Worm (Caenorhabditis elegans) whole organism, L3 larva: ENCODE results near the gene perm-2.

ENCODE experiments used
- R02D3.7 ChIP-seq: fragments of 150-350 bp; optimal IDR thresholded peaks from 2 replicates; lab custom pipeline; 2014; ENCODE audit warnings: missing biosample characterization, missing genetic modification characterization
- ZK546.5 ChIP-seq: sonication (generic microtip); optimal IDR thresholded peaks from 2 replicates; lab custom pipeline; 2017; ENCODE audit warnings: missing biosample characterization, missing genetic modification characterization
- aly-2 ChIP-seq: fragments of 150-350 bp; optimal IDR thresholded peaks from 2 replicates; lab custom pipeline; 2014; ENCODE audit warnings: missing biosample characterization, missing genetic modification characterization
- ama-1 ChIP-seq: fragments of 150-350 bp; optimal IDR thresholded peaks from 2 replicates; lab custom pipeline; 2018
- ceh-16 ChIP-seq: sonication (generic microtip); optimal IDR thresholded peaks from 2 replicates; lab custom pipeline; 2017; ENCODE audit warnings: missing biosample characterization, missing genetic modification characterization
- ceh-82 ChIP-seq: fragments of 150-350 bp; optimal IDR thresholded peaks from 2 replicates; lab custom pipeline; 2014; ENCODE audit warnings: missing biosample characterization, missing genetic modification characterization
- ceh-9 ChIP-seq: sonication (generic microtip); optimal IDR thresholded peaks from 2 replicates; lab custom pipeline; 2018; ENCODE audit warnings: missing biosample characterization, missing genetic modification characterization
- daf-12 ChIP-seq: fragments of 150-350 bp; optimal IDR thresholded peaks from 2 replicates; lab custom pipeline; 2014; ENCODE audit warnings: missing biosample characterization, missing genetic modification reagents, missing genetic modification characterization
- egl-27 ChIP-seq: sonication (generic microtip); optimal IDR thresholded peaks from 4 replicates; lab custom pipeline; 2017; ENCODE audit warnings: missing biosample characterization, missing genetic modification reagents, missing genetic modification characterization
- egl-5 ChIP-seq: fragments of 150-350 bp; optimal IDR thresholded peaks from 2 replicates; lab custom pipeline; 2017; ENCODE audit warnings: missing biosample characterization, missing genetic modification reagents, missing genetic modification characterization, inconsistent platforms
- elt-2 ChIP-seq: sonication (generic microtip); optimal IDR thresholded peaks from 2 replicates; lab custom pipeline; 2016; ENCODE audit warnings: missing genetic modification reagents, mild to moderate bottlenecking, missing genetic modification characterization, missing compliant biosample characterization
- elt-3 ChIP-seq, 3 experiments: fragments of 150-350 bp in 1 of 3; sonication (generic microtip) in 2 of 3; optimal IDR thresholded peaks; 2 replicates in 2 of 3; 4 replicates in 1 of 3; lab custom pipeline; 2014 to 2017; ENCODE audit warnings: missing biosample characterization in 3 of 3, missing genetic modification characterization in 3 of 3
- fkh-10 ChIP-seq: sonication (generic microtip); optimal IDR thresholded peaks from 2 replicates; lab custom pipeline; 2017; ENCODE audit warnings: missing biosample characterization, missing genetic modification reagents, missing genetic modification characterization
- fkh-2 ChIP-seq: fragments of 150-350 bp; optimal IDR thresholded peaks from 2 replicates; lab custom pipeline; 2014; ENCODE audit warnings: missing biosample characterization, missing genetic modification reagents, missing genetic modification characterization
- hmg-11 ChIP-seq: sonication (generic microtip); optimal IDR thresholded peaks from 2 replicates; lab custom pipeline; 2016; ENCODE audit warnings: missing genetic modification characterization, missing compliant biosample characterization
- jun-1 ChIP-seq: fragments of 150-350 bp; optimal IDR thresholded peaks from 2 replicates; lab custom pipeline; 2014; ENCODE audit warnings: missing biosample characterization, missing genetic modification reagents, missing genetic modification characterization
- lin-15B ChIP-seq: fragments of 150-350 bp; optimal IDR thresholded peaks from 2 replicates; lab custom pipeline; 2014; ENCODE audit warnings: missing biosample characterization, missing genetic modification characterization
- lin-39 ChIP-seq: fragments of 150-350 bp; optimal IDR thresholded peaks from 2 replicates; lab custom pipeline; 2018; ENCODE audit warnings: missing biosample characterization, missing genetic modification reagents, missing genetic modification characterization
- mdl-1 ChIP-seq: fragments of 150-350 bp; optimal IDR thresholded peaks from 2 replicates; lab custom pipeline; 2014; ENCODE audit warnings: missing biosample characterization, missing genetic modification characterization
- mml-1 ChIP-seq: fragments of 150-350 bp; sonication (generic microtip); optimal IDR thresholded peaks from 3 replicates; lab custom pipeline; 2014; ENCODE audit warnings: missing biosample characterization, missing genetic modification characterization
- nfya-1 ChIP-seq: sonication (generic microtip); optimal IDR thresholded peaks from 2 replicates; lab custom pipeline; 2017; ENCODE audit warnings: missing genetic modification characterization, mild to moderate bottlenecking, missing compliant biosample characterization, antibody characterized with exemption, moderate library complexity; ENCODE audit not compliant: insufficient read depth
- nhr-11 ChIP-seq: fragments of 150-350 bp; optimal IDR thresholded peaks from 2 replicates; lab custom pipeline; 2014; ENCODE audit warnings: missing biosample characterization, missing genetic modification characterization
- nhr-12 ChIP-seq: fragments of 150-350 bp; optimal IDR thresholded peaks from 2 replicates; lab custom pipeline; 2014; ENCODE audit warnings: missing biosample characterization, missing genetic modification characterization
- nhr-237 ChIP-seq: fragments of 150-350 bp; optimal IDR thresholded peaks from 2 replicates; lab custom pipeline; 2014; ENCODE audit warnings: missing biosample characterization, missing genetic modification characterization
- nhr-25 ChIP-seq: sonication (generic microtip); optimal IDR thresholded peaks from 2 replicates; lab custom pipeline; 2017; ENCODE audit warnings: missing biosample characterization, missing genetic modification characterization
- nhr-43 ChIP-seq: sonication (generic microtip); optimal IDR thresholded peaks from 2 replicates; lab custom pipeline; 2016; ENCODE audit warnings: mild to moderate bottlenecking, missing genetic modification characterization, missing compliant biosample characterization; ENCODE audit not compliant: poor library complexity, severe bottlenecking
- nhr-67 ChIP-seq: fragments of 150-350 bp; optimal IDR thresholded peaks from 2 replicates; lab custom pipeline; 2014; ENCODE audit warnings: missing biosample characterization, missing genetic modification characterization
- nhr-76 ChIP-seq: fragments of 150-350 bp; sonication (generic microtip); optimal IDR thresholded peaks from 5 replicates; lab custom pipeline; 2014; ENCODE audit warnings: missing biosample characterization, missing genetic modification characterization
- nhr-77 ChIP-seq: fragments of 150-350 bp; optimal IDR thresholded peaks from 2 replicates; lab custom pipeline; 2014; ENCODE audit warnings: missing biosample characterization, missing genetic modification characterization
- pha-4 ChIP-seq: fragments of 150-350 bp; optimal IDR thresholded peaks from 2 replicates; lab custom pipeline; 2014; ENCODE audit warnings: missing biosample characterization, missing genetic modification reagents, missing genetic modification characterization
- skn-1 ChIP-seq: fragments of 150-350 bp; optimal IDR thresholded peaks from 2 replicates; lab custom pipeline; 2014; ENCODE audit warnings: missing biosample characterization, missing genetic modification characterization
- snpc-4 ChIP-seq: fragments of 150-350 bp; optimal IDR thresholded peaks from 2 replicates; lab custom pipeline; 2014; ENCODE audit warnings: missing biosample characterization, missing genetic modification characterization
- unc-39 ChIP-seq: sonication (generic microtip); optimal IDR thresholded peaks from 4 replicates; lab custom pipeline; 2017; ENCODE audit warnings: missing biosample characterization, missing genetic modification characterization
- unc-62 ChIP-seq: fragments of 150-350 bp; sonication (generic microtip); optimal IDR thresholded peaks from 4 replicates; lab custom pipeline; 2014; ENCODE audit warnings: missing biosample characterization, missing genetic modification reagents, missing genetic modification characterization
- zag-1 ChIP-seq: fragments of 150-350 bp; optimal IDR thresholded peaks from 2 replicates; lab custom pipeline; 2014; ENCODE audit warnings: missing biosample characterization, missing genetic modification characterization
- ztf-11 ChIP-seq: fragments of 150-350 bp; optimal IDR thresholded peaks from 2 replicates; lab custom pipeline; 2014; ENCODE audit warnings: missing biosample characterization, missing genetic modification characterization
- ztf-4 ChIP-seq: fragments of 150-350 bp; optimal IDR thresholded peaks from 2 replicates; lab custom pipeline; 2014; ENCODE audit warnings: missing biosample characterization, missing genetic modification characterization

perm-2 gene

ce11 chrIV:1107190-1107589 lies 19.4 kb upstream of the perm-2 start, which contains the start of gene ost-1:
Gene ost-1 (plus strand): TSS chrIV:1107396.
- no peak for TF ChIP-seq daf-12 (tag; lab: Kevin White, UChicago)
- no peak for TF ChIP-seq aly-2 (tag; lab: Kevin White, UChicago)
- TF ChIP-seq ama-1 (lab: Kevin White, UChicago), result peak; percentile 29
- TF ChIP-seq lin-39 (tag; lab: Kevin White, UChicago), result peak; percentile 69
- no peak for TF ChIP-seq nfya-1 (tag; lab: Kevin White, UChicago)
- TF ChIP-seq ztf-11, result no peak
- no peak for TF ChIP-seq nhr-43 (tag; lab: Kevin White, UChicago)

- TF ChIP-seq egl-5, result peak; percentile 29
- TF ChIP-seq fkh-2, result no peak
- TF ChIP-seq nhr-77 (tag; lab: Kevin White, UChicago), result no peak
- peak; percentile 78 for TF ChIP-seq lin-39 (tag; lab: Kevin White, UChicago)
- no peak for TF ChIP-seq ceh-82
- no peak for TF ChIP-seq unc-39 (tag; lab: Kevin White, UChicago)
Measured at ce11 chrIV:1108030-1108429, 18.6 kb upstream of the perm-2 start.

ce11 chrIV:1110999-1111398 lies 15.6 kb upstream of the perm-2 start:
- no peak for TF ChIP-seq ztf-4
- TF ChIP-seq zag-1 (tag; lab: Kevin White, UChicago), result no peak
- no peak for TF ChIP-seq ama-1 (lab: Kevin White, UChicago)
- TF ChIP-seq nhr-237 (tag; lab: Kevin White, UChicago), result no peak
- no peak for TF ChIP-seq hmg-11
- TF ChIP-seq nhr-25 (tag; lab: Kevin White, UChicago), result no peak
- no peak for TF ChIP-seq egl-5
- TF ChIP-seq ztf-11, result no peak
- TF ChIP-seq, all 47 proteins: peak for 0

ce11 chrIV:1113638-1114037 lies 13.0 kb upstream of the perm-2 start, which contains the start of gene srx-14:
Gene srx-14 (minus strand): TSS chrIV:1113738.
- TF ChIP-seq nhr-12 (tag; lab: Kevin White, UChicago) (no peak), lin-15B (tag; lab: Kevin White, UChicago) (no peak), R02D3.7 (no peak), egl-27 (tag; lab: Kevin White, UChicago) (no peak), nhr-43 (tag; lab: Kevin White, UChicago) (no peak), jun-1 (no peak), snpc-4 (tag; lab: Kevin White, UChicago) (no peak), zag-1 (tag; lab: Kevin White, UChicago) (no peak), mml-1 (no peak)

ce11 chrIV:1118566-1118965 lies 8.0 kb upstream of the perm-2 start, which contains the start of gene srx-13:
Gene srx-13 (minus strand): TSS chrIV:1118666.
- no peak for TF ChIP-seq snpc-4 (tag; lab: Kevin White, UChicago)
- no peak for TF ChIP-seq ceh-9
- TF ChIP-seq ZK546.5 (tag; lab: Kevin White, UChicago), result no peak
- TF ChIP-seq ceh-16 (tag; lab: Kevin White, UChicago), result no peak
- TF ChIP-seq zag-1 (tag; lab: Kevin White, UChicago), result no peak
- TF ChIP-seq pha-4, result no peak

ce11 chrIV:1120865-1121264 lies 5.7 kb upstream of the perm-2 start:
- TF ChIP-seq jun-1, result no peak
- TF ChIP-seq nhr-76 (tag; lab: Kevin White, UChicago), result no peak
- TF ChIP-seq nhr-11 (tag; lab: Kevin White, UChicago), result no peak
- no peak for TF ChIP-seq lin-39 (tag; lab: Kevin White, UChicago)
- TF ChIP-seq egl-5, result no peak

ce11 chrIV:1121511-1121910 lies 5.1 kb upstream of the perm-2 start:
- TF ChIP-seq fkh-10, result no peak
- no peak for TF ChIP-seq elt-2 (tag; lab: Kevin White, UChicago)
- no peak for TF ChIP-seq unc-39 (tag; lab: Kevin White, UChicago)
- no peak for TF ChIP-seq lin-15B (tag; lab: Kevin White, UChicago)
- no peak for TF ChIP-seq elt-3 (tag; optimal IDR thresholded peaks at IDR 0.05; lab: Kevin White, UChicago)
- no peak for TF ChIP-seq ama-1 (lab: Kevin White, UChicago)
- no peak for TF ChIP-seq ceh-16 (tag; lab: Kevin White, UChicago)
- no peak for TF ChIP-seq nfya-1 (tag; lab: Kevin White, UChicago)
- no peak for TF ChIP-seq unc-62 (GFP tag; lab: Kevin White, UChicago)
- TF ChIP-seq ZK546.5 (tag; lab: Kevin White, UChicago), result no peak
- no peak for TF ChIP-seq nhr-237 (tag; lab: Kevin White, UChicago)
- no peak for TF ChIP-seq egl-5
- TF ChIP-seq aly-2 (tag; lab: Kevin White, UChicago), result no peak
- TF ChIP-seq mdl-1 (tag; lab: Kevin White, UChicago), result no peak
- no peak for TF ChIP-seq fkh-2
- no peak for TF ChIP-seq nhr-67
- no peak for TF ChIP-seq egl-27 (tag; lab: Kevin White, UChicago)
- TF ChIP-seq skn-1, result no peak
- TF ChIP-seq lin-39 (tag; lab: Kevin White, UChicago), result no peak
- TF ChIP-seq, all 47 proteins: peak for 0
